Worm (Caenorhabditis elegans) whole organism, L4/young adult: ENCODE measurements around the gene K06A4.6.

Experiments
- W03F9.2 ChIP-seq: fragments of 150-350 bp; optimal IDR thresholded peaks from 2 replicates; lab custom pipeline; 2014; ENCODE audit warnings: missing biosample characterization, missing genetic modification characterization
- dao-5 ChIP-seq: sonication (generic microtip); optimal IDR thresholded peaks from 2 replicates; lab custom pipeline; 2016; ENCODE audit warnings: missing genotype, missing genetic modification characterization, moderate library complexity, missing compliant biosample characterization
- him-1 ChIP-seq: sonication (generic microtip); optimal IDR thresholded peaks from 2 replicates; lab custom pipeline; 2016; ENCODE audit warnings: missing genotype, missing genetic modification reagents, missing genetic modification characterization, missing compliant biosample characterization

DNA sequence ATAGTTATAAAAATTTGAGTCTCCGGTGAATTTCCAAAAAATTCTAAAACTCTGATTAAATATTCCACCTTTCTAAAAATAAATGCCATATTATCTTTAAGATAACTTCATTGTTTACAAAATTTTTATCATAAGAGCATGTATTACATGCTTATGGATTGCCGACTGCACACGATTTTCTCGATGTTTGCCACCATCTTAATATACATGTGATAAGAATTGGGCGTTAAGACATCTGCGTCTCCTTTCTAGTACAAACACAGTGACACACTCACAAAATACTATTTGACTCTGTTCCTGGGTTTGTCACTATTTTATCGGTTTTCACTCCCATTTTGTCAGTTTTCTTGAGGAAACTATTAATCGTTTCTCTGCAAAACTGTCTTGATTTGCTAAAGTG, 37.4 kb downstream of the K06A4.6 start:
- TF ChIP-seq dao-5 (tag; lab: Kevin White, UChicago) (no peak), him-1 (tag; lab: Kevin White, UChicago) (no peak), W03F9.2 (tag; lab: Kevin White, UChicago) (no peak)
